Fruit fly (Drosophila melanogaster): ENCODE measurements around the gene CG14424.

DNA sequence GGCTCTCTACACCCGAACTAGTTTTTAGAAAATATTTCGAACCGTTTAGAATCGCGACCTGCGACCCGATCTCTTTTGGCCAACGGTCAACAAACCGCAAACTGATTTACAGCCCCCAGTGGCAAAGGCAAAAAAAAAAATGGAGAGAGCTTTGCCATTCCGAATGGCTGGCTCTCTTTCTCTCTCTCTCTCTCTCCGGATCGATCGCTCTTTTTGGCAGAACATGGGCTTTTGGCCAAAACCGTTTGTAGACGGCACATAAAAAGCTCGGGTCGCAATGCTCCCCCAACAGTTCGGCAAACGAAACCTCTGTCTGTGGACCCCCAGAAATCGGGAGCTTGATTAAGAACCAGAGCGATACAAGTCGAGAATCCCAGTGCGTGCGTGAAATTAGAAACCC, 2.4 kb upstream of the CG14424 start, which contains the start of gene CG32793:
- TF ChIP-seq CG8478 (optimal IDR thresholded peaks at IDR 0.05) (no peak), CTCF (optimal IDR thresholded peaks at IDR 0.05) (no peak)

Measured in S2 (cell line).